Fruit fly (Drosophila melanogaster): ENCODE measurements around the gene CG7333.

The CG7333 gene

DNA sequence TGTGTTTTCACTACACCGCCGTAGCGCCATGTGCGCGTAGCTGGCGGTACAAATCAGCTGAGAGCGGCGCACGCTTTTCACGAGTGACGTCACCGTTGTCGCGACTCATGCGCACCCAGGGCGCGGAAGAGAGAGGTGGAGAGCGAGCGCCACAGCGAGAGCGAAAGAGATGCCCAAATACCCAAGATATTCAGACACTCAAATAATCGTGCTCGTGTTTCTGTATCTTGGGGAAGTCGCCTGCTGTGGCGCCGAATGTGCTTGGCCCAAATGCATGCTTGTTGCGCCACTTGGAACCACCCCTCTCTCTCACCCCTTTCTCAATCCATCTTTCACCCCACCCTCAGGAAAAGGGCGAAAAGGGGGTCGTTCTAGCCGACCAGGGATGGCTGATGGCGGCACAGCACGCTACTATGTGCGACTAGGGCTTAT lies 32.3 kb downstream of the CG7333 start, which contains the start of gene CG6231:
CG6231 (minus strand) TSS at position 34 of the 432 bp plus-strand sequence.
- TF ChIP-seq CG33017 (tag; optimal IDR thresholded peaks at IDR 0.05) (no peak), Mnt (GFP tag; optimal IDR thresholded peaks at IDR 0.05) (peak; percentile 76), pad (GFP tag; optimal IDR thresholded peaks at IDR 0.05) (no peak), tj (GFP tag; optimal IDR thresholded peaks at IDR 0.05) (no peak)

DNA sequence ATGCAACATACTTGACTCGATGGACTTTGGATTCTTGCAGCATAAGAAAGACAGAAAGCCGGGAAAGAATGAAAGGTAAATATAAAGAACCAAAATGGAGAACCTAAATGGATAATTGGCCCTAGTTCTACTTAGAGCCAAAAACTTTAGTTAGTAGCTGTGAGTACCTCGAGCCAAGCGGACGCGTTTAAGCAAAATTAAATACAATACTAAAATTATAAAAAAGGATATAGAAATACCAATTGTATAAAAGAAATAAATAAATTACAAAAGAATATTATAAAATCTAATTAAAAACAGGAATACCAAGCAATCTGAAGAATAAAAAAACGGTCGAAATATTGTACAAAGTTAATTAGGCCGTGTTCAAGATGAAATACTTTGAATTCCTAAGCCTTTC lies 34.2 kb downstream of the CG7333 start, which contains the start of gene CG34138:
CG34138 (plus strand) TSS at position 301 of the 400 bp plus-strand sequence.
- no peak for TF ChIP-seq Mnt (GFP tag; optimal IDR thresholded peaks at IDR 0.05)
- no peak for TF ChIP-seq cic (GFP tag; optimal IDR thresholded peaks at IDR 0.05)
- TF ChIP-seq CG12768 (GFP tag; optimal IDR thresholded peaks at IDR 0.05), result no peak
- TF ChIP-seq Clk (GFP tag; optimal IDR thresholded peaks at IDR 0.05), result no peak
- TF ChIP-seq CG33017 (tag; optimal IDR thresholded peaks at IDR 0.05), result no peak
- TF ChIP-seq cnc (optimal IDR thresholded peaks at IDR 0.05), result no peak
- no peak for TF ChIP-seq CG1620 (GFP tag; optimal IDR thresholded peaks at IDR 0.05)
- no peak for TF ChIP-seq CG7101 (tag; optimal IDR thresholded peaks at IDR 0.05)
- TF ChIP-seq CG14711 (tag; optimal IDR thresholded peaks at IDR 0.05), result no peak
- TF ChIP-seq bab1 (GFP tag; optimal IDR thresholded peaks at IDR 0.05), result no peak
- TF ChIP-seq Crg-1 (GFP tag; optimal IDR thresholded peaks at IDR 0.05), result no peak
- no peak for TF ChIP-seq kay (GFP tag; ENCODE audit: borderline replicate concordance)
- TF ChIP-seq CG11617 (GFP tag; optimal IDR thresholded peaks at IDR 0.05), result no peak
- no peak for TF ChIP-seq toe (GFP tag; optimal IDR thresholded peaks at IDR 0.05)
- TF ChIP-seq ovo (GFP tag; optimal IDR thresholded peaks at IDR 0.05), result no peak
- no peak for TF ChIP-seq pad (GFP tag; optimal IDR thresholded peaks at IDR 0.05)
- TF ChIP-seq tj (GFP tag; optimal IDR thresholded peaks at IDR 0.05), result no peak

DNA sequence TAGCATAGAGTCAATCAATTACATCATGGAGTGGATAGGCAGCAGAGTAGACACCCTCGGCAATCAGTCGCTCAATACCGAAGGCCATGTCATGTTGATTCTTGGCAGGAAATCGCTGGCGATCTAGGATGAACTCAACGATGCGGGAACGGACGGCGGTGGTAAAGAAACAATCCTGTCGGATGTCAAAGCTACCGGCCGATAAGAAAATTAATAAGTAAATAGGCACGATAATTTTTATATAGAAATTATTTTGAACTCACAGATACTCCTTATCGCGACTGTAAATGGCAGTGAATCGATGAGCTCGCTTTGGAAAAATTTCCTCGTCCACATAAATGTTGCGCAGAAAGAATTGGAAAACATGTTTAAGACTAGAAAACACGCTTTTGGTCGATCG lies 37.6 kb downstream of the CG7333 start:
- no peak for TF ChIP-seq cic (GFP tag; optimal IDR thresholded peaks at IDR 0.05)
- TF ChIP-seq CG1620 (GFP tag; optimal IDR thresholded peaks at IDR 0.05), result no peak
- TF ChIP-seq CG7045 (GFP tag; optimal IDR thresholded peaks at IDR 0.05), result no peak
- TF ChIP-seq Crg-1 (GFP tag; optimal IDR thresholded peaks at IDR 0.05), result no peak
- no peak for TF ChIP-seq kay (GFP tag; ENCODE audit: borderline replicate concordance)
- no peak for TF ChIP-seq toe (GFP tag; optimal IDR thresholded peaks at IDR 0.05)
- no peak for TF ChIP-seq bab1 (GFP tag; optimal IDR thresholded peaks at IDR 0.05)

DNA sequence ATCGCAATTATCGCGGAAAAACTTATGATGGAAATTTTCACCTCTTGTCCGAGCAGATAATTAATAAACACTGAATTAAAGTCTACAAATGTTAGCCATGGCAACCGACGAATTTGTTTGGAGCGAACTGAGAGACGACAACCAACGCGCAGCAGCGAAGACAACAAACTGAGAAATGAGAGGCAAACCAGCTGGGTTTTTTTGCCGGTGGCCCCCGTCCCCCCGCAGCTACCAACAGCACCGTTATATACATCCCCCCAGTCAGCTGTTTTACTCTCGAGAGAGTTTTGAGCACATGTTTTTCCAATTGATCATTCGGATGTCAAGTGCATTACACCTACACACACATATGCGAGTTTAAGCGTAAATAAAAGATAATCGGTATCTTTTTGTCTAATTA lies 40.6 kb downstream of the CG7333 start:
- TF ChIP-seq cic (GFP tag; optimal IDR thresholded peaks at IDR 0.05), result peak; percentile 91
- no peak for TF ChIP-seq Crg-1 (GFP tag; optimal IDR thresholded peaks at IDR 0.05)
- peak; percentile 9 for TF ChIP-seq toe (GFP tag; optimal IDR thresholded peaks at IDR 0.05)
- no peak for TF ChIP-seq CG7101 (tag; optimal IDR thresholded peaks at IDR 0.05)
- TF ChIP-seq bab1 (GFP tag; optimal IDR thresholded peaks at IDR 0.05), result peak; percentile 32
- peak; percentile 85 for TF ChIP-seq pad (GFP tag; optimal IDR thresholded peaks at IDR 0.05)
- no peak for TF ChIP-seq CG5204 (GFP tag; optimal IDR thresholded peaks at IDR 0.05)
- TF ChIP-seq cnc (optimal IDR thresholded peaks at IDR 0.05), result no peak
- TF ChIP-seq ovo (GFP tag; optimal IDR thresholded peaks at IDR 0.05), result peak; percentile 100
- no peak for TF ChIP-seq Hr96 (GFP tag; optimal IDR thresholded peaks at IDR 0.05)
- no peak for TF ChIP-seq CG7045 (GFP tag; optimal IDR thresholded peaks at IDR 0.05)
- TF ChIP-seq CG14711 (tag; optimal IDR thresholded peaks at IDR 0.05), result no peak
- TF ChIP-seq tj (GFP tag; optimal IDR thresholded peaks at IDR 0.05), result no peak
- no peak for TF ChIP-seq CG1620 (GFP tag; optimal IDR thresholded peaks at IDR 0.05)
- TF ChIP-seq kay (GFP tag; ENCODE audit: borderline replicate concordance), result no peak
- no peak for TF ChIP-seq CG33017 (tag; optimal IDR thresholded peaks at IDR 0.05)
- TF ChIP-seq CG12768 (GFP tag; optimal IDR thresholded peaks at IDR 0.05), result peak; percentile 9
- TF ChIP-seq CG11617 (GFP tag; optimal IDR thresholded peaks at IDR 0.05), result no peak
- peak; percentile 98 for TF ChIP-seq Mnt (GFP tag; optimal IDR thresholded peaks at IDR 0.05)

DNA sequence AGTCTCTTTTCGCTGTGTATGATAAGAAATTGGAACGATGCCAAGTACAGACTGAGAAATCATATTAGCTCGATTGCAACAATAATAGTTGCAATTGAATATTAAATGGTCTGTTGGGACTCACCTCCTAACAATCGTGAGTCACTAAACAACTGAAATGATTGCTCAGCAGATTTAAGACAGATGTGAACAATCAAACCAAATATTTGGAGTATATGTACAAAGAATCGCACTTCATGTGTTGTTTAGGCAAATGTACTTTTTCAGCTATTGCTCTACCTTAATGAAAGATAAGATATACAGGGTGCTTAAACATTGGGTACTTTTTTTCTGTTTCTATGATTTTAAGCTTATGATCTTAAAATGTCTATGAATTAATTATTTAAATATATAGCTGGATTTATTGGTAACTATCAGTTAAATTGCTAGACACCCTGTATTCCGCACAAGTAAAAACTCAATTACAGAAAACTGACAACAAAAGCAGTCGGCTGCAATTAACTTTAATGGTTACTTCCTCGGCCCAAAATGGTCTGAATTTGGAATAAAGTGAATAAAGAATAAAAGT lies 41.1 kb downstream of the CG7333 start:
- TF ChIP-seq CG1620 (GFP tag; optimal IDR thresholded peaks at IDR 0.05) (peak; percentile 76), pad (GFP tag; optimal IDR thresholded peaks at IDR 0.05) (peak; percentile 37), CG5204 (GFP tag; optimal IDR thresholded peaks at IDR 0.05) (peak; percentile 83), cic (GFP tag; optimal IDR thresholded peaks at IDR 0.05) (peak; percentile 37), kay (GFP tag; ENCODE audit: borderline replicate concordance) (no peak), CG14711 (tag; optimal IDR thresholded peaks at IDR 0.05) (peak; percentile 94), CG7101 (tag; optimal IDR thresholded peaks at IDR 0.05) (peak; percentile 95), toe (GFP tag; optimal IDR thresholded peaks at IDR 0.05) (peak; percentile 67), cnc (optimal IDR thresholded peaks at IDR 0.05) (no peak), Clk (GFP tag; optimal IDR thresholded peaks at IDR 0.05) (peak; percentile 73), CG11617 (GFP tag; optimal IDR thresholded peaks at IDR 0.05) (peak; percentile 85), CG12768 (GFP tag; optimal IDR thresholded peaks at IDR 0.05) (peak; percentile 90), CG7045 (GFP tag; optimal IDR thresholded peaks at IDR 0.05) (peak; percentile 88), ovo (GFP tag; optimal IDR thresholded peaks at IDR 0.05) (no peak), Mnt (GFP tag; optimal IDR thresholded peaks at IDR 0.05) (peak; percentile 9), CG33017 (tag; optimal IDR thresholded peaks at IDR 0.05) (peak; percentile 96), Hr96 (GFP tag; optimal IDR thresholded peaks at IDR 0.05) (peak; percentile 40), Crg-1 (GFP tag; optimal IDR thresholded peaks at IDR 0.05) (peak; percentile 24), bab1 (GFP tag; optimal IDR thresholded peaks at IDR 0.05) (peak; percentile 92), tj (GFP tag; optimal IDR thresholded peaks at IDR 0.05) (peak; percentile 54)
